In the genomic region with DNA sequence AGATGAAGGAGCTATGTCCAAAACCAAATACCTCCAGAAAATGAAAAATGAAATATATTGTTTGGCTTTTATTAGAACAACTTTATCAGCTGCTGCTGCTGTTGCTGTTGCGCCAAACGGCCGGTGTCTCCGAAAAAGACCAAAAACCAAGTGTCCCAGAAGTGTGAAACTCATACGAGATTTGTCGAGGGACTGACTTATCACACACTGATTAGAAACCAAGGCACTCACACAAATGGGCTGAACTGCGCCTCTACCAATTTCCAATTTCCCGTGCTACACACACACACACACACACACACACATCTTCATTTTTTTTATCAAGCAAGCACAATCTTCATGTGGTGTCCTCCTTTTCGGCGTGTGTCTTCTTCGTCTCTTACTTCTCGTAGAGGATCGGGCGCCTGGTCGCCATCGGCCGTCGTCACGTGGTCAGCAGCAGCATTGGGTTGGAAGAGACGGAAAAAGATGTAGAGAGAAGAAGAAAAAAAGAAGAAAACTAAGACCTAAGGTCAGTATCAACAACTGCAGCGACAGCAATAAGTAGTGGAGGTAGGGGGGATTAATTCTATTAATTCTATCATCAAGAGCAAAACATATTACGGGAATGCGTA, we compare ENCODE assay signal across 1 worm cellular context.
TF ChIP-seq lines count a peak whose summit lies in the region.

No protein-coding gene starts in this region.

TF ChIP-seq in whole organism, L1 larva, 84 proteins besides CTCF, POLR2A, EP300 and RAD21 (continued from another document):
- TF ChIP-seq C16A3.4 (tag; optimal IDR thresholded peaks at IDR 0.05; lab: Kevin White, UChicago) (peak; percentile 87), zip-4 (GFP tag; optimal IDR thresholded peaks at IDR 0.05; lab: Kevin White, UChicago) (no peak), snpc-4 (tag; optimal IDR thresholded peaks at IDR 0.05; lab: Kevin White, UChicago) (peak; percentile 15), zag-1 (tag; optimal IDR thresholded peaks at IDR 0.05; lab: Kevin White, UChicago) (no peak), fos-1 (tag; optimal IDR thresholded peaks at IDR 0.05; lab: Kevin White, UChicago) (peak; percentile 49)
